Worm (Caenorhabditis elegans): ENCODE results near the gene T23E1.3.

T23E1.3 gene

DNA sequence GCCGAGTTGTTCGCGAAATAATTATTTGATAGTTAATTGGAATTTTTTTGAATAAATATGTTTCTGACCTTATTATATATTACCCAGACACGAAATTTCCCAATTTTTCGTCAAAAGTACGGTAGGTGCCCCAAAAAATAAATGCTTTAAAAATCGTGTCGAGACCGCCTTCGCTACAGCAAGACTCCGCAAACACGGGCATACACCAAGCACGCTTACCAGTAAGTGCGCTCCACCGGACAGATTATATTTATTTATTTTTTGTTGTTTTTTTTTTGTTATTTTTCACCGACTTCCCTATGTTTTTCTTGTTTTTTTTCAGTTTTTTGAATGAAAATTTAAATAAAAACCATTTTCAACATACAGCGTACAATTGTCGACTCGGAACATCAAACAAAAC lies 9.2 kb upstream of the T23E1.3 start:
- TF ChIP-seq pha-4 (tag; optimal IDR thresholded peaks at IDR 0.05) (peak; percentile 43), nfya-1 (tag; optimal IDR thresholded peaks at IDR 0.05; ENCODE audit: insufficient read depth) (no peak)

DNA sequence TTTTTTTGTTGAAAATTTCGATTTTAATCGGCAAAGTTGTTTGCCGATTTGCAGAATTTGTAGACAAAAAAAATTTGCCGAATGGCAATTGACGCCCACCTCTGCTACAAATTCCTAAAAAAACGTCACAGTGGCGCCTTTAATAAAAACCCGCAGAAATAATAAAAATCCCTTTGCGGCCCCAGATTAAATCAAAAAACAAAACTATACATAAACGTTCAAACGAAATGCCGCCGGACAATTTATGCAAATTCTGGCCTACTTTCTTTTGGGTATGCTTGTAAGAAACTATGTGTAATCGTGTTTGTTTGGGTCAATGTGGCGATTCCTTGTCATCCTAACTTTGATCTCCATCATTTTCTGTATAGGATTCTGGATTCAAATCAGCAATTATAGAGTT lies 5.4 kb downstream of the T23E1.3 start, which contains the start of gene T23E1.1:
Gene T23E1.1, plus strand, starts transcription at position 301 of the 400 bp plus-strand sequence.
- TF ChIP-seq nhr-77 (tag; optimal IDR thresholded peaks at IDR 0.05) (no peak), nhr-76 (tag; optimal IDR thresholded peaks at IDR 0.05) (no peak), unc-39 (tag; optimal IDR thresholded peaks at IDR 0.05) (no peak), aly-2 (tag; optimal IDR thresholded peaks at IDR 0.05) (no peak), fos-1 (tag; optimal IDR thresholded peaks at IDR 0.05) (no peak), sea-2 (GFP tag; optimal IDR thresholded peaks at IDR 0.05) (no peak), snpc-4 (tag; optimal IDR thresholded peaks at IDR 0.05) (no peak), jun-1 (tag; optimal IDR thresholded peaks at IDR 0.05) (no peak), ama-1 (optimal IDR thresholded peaks at IDR 0.05) (no peak), nhr-11 (tag; optimal IDR thresholded peaks at IDR 0.05) (no peak), nhr-43 (tag; optimal IDR thresholded peaks at IDR 0.05; ENCODE audit: poor library complexity, severe bottlenecking) (no peak), ceh-9 (tag; optimal IDR thresholded peaks at IDR 0.05) (no peak), nhr-23 (tag; optimal IDR thresholded peaks at IDR 0.05) (no peak), nhr-67 (tag; optimal IDR thresholded peaks at IDR 0.05) (no peak)

DNA sequence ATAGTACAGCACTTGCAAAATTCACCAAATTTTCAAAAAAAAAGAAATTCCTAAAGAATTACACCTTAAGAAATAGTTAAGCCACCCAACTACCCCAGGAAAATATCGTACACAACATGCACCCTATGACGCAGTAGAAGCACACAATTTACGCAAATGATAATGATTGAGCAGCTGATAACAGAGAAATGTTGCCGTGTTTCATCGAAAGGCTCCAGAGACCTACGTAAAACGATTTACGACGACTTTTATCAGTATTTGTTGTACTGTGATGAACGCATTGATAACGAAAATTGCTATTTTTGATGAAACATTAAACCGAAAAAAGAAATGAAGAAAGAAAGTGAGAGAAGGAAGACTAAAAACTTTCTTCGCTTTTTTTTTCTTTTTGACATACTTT lies 12.5 kb downstream of the T23E1.3 start:
- TF ChIP-seq nhr-77 (tag; optimal IDR thresholded peaks at IDR 0.05) (no peak), nhr-67 (tag; optimal IDR thresholded peaks at IDR 0.05) (no peak), pqm-1 (tag; optimal IDR thresholded peaks at IDR 0.05) (peak; percentile 100), fkh-10 (GFP tag; optimal IDR thresholded peaks at IDR 0.05) (no peak), eor-1 (tag; optimal IDR thresholded peaks at IDR 0.05) (no peak), elt-2 (tag; optimal IDR thresholded peaks at IDR 0.05) (peak; percentile 99), sea-2 (GFP tag; optimal IDR thresholded peaks at IDR 0.05) (no peak), lin-39 (tag; optimal IDR thresholded peaks at IDR 0.05) (no peak), nhr-12 (tag; optimal IDR thresholded peaks at IDR 0.05) (no peak), pha-4 (tag; optimal IDR thresholded peaks at IDR 0.05) (peak; percentile 66), ama-1 (optimal IDR thresholded peaks at IDR 0.05) (no peak), jun-1 (tag; optimal IDR thresholded peaks at IDR 0.05) (peak; percentile 81), ztf-4 (tag; optimal IDR thresholded peaks at IDR 0.05) (no peak), nhr-237 (tag; optimal IDR thresholded peaks at IDR 0.05) (no peak), nhr-23 (tag; optimal IDR thresholded peaks at IDR 0.05) (no peak)

DNA sequence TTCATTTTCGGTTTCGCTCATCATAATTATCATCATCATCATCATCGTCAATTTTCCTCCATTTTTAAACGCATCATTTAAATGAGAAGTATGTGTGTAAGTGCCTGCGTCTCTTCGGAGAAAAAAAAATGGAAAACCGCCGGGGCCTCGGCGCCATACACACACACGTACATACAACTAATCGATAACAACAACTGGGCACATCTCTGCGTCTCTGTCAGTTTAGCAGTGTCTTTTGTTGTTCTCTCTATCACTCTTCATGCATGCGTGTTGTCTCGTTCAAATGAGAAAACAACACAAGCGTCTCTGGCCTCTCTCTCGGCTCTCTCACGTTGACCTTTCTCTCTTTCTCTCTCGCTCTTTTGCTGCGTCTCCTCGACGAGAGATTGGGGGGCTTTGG lies 15.1 kb downstream of the T23E1.3 start:
- TF ChIP-seq pqm-1 (tag; optimal IDR thresholded peaks at IDR 0.05), result peak; percentile 82
- peak; percentile 59 for TF ChIP-seq tbx-2 (tag; optimal IDR thresholded peaks at IDR 0.05)
- peak; percentile 90 for TF ChIP-seq nhr-43 (tag; optimal IDR thresholded peaks at IDR 0.05; ENCODE audit: poor library complexity, severe bottlenecking)
- no peak for TF ChIP-seq ceh-16 (tag; optimal IDR thresholded peaks at IDR 0.05)
- TF ChIP-seq egl-5 (tag; optimal IDR thresholded peaks at IDR 0.05), result peak; percentile 94
- peak; percentile 44 for TF ChIP-seq lsy-12 (tag; optimal IDR thresholded peaks at IDR 0.05)
- TF ChIP-seq ceh-9 (tag; optimal IDR thresholded peaks at IDR 0.05), result no peak
- TF ChIP-seq ama-1 (optimal IDR thresholded peaks at IDR 0.05), result peak; percentile 51
- peak; percentile 80 for TF ChIP-seq skn-1 (tag; optimal IDR thresholded peaks at IDR 0.05)
- TF ChIP-seq eor-1 (tag; optimal IDR thresholded peaks at IDR 0.05), result no peak
- peak; percentile 69 for TF ChIP-seq egl-27 (tag; optimal IDR thresholded peaks at IDR 0.05)
- peak; percentile 95 for TF ChIP-seq nfya-1 (tag; optimal IDR thresholded peaks at IDR 0.05; ENCODE audit: insufficient read depth)
- TF ChIP-seq nhr-77 (tag; optimal IDR thresholded peaks at IDR 0.05), result peak; percentile 5
- no peak for TF ChIP-seq ZK546.5 (tag; optimal IDR thresholded peaks at IDR 0.05)
- no peak for TF ChIP-seq unc-39 (tag; optimal IDR thresholded peaks at IDR 0.05)
- TF ChIP-seq unc-62 (GFP tag; optimal IDR thresholded peaks at IDR 0.05), result peak; percentile 71
- peak; percentile 81 for TF ChIP-seq fkh-2 (tag; optimal IDR thresholded peaks at IDR 0.05)
- TF ChIP-seq jun-1 (tag; optimal IDR thresholded peaks at IDR 0.05), result peak; percentile 82
- peak; percentile 58 for TF ChIP-seq elt-1 (tag; optimal IDR thresholded peaks at IDR 0.05)
- peak; percentile 24 for TF ChIP-seq ceh-82 (tag; optimal IDR thresholded peaks at IDR 0.05)
- no peak for TF ChIP-seq nhr-237 (tag; optimal IDR thresholded peaks at IDR 0.05)
- TF ChIP-seq ztf-4 (tag; optimal IDR thresholded peaks at IDR 0.05), result no peak
- peak; percentile 92 for TF ChIP-seq pha-4 (tag; optimal IDR thresholded peaks at IDR 0.05)
- no peak for TF ChIP-seq nhr-76 (tag; optimal IDR thresholded peaks at IDR 0.05)
- TF ChIP-seq ztf-11 (tag; optimal IDR thresholded peaks at IDR 0.05), result no peak
- TF ChIP-seq lin-15B (tag; optimal IDR thresholded peaks at IDR 0.05), result peak; percentile 62
- TF ChIP-seq elt-2 (tag; optimal IDR thresholded peaks at IDR 0.05), result peak; percentile 74
- TF ChIP-seq snpc-4 (tag; optimal IDR thresholded peaks at IDR 0.05), result peak; percentile 51
- TF ChIP-seq elt-3 (tag; optimal IDR thresholded peaks at IDR 0.05), result no peak
- TF ChIP-seq mdl-1 (tag; optimal IDR thresholded peaks at IDR 0.05), result peak; percentile 67
- TF ChIP-seq hmg-11 (tag; optimal IDR thresholded peaks at IDR 0.05), result peak; percentile 97
- peak; percentile 79 for TF ChIP-seq nhr-11 (tag; optimal IDR thresholded peaks at IDR 0.05)
- TF ChIP-seq zag-1 (tag; optimal IDR thresholded peaks at IDR 0.05), result no peak
- peak; percentile 59 for TF ChIP-seq R02D3.7 (tag; optimal IDR thresholded peaks at IDR 0.05)
- TF ChIP-seq fkh-10 (GFP tag; optimal IDR thresholded peaks at IDR 0.05), result no peak
- no peak for TF ChIP-seq nhr-12 (tag; optimal IDR thresholded peaks at IDR 0.05)
- TF ChIP-seq daf-12 (tag; optimal IDR thresholded peaks at IDR 0.05), result no peak
- TF ChIP-seq lin-39 (tag; optimal IDR thresholded peaks at IDR 0.05), result peak; percentile 82
- no peak for TF ChIP-seq nhr-67 (tag; optimal IDR thresholded peaks at IDR 0.05)
- TF ChIP-seq nhr-28 (tag; optimal IDR thresholded peaks at IDR 0.05), result no peak
- no peak for TF ChIP-seq aly-2 (tag; optimal IDR thresholded peaks at IDR 0.05)
- no peak for TF ChIP-seq fos-1 (tag; optimal IDR thresholded peaks at IDR 0.05)
